Fruit fly (Drosophila melanogaster): Measurements from ENCODE around the gene epsilonCOP.

epsilonCOP gene

DNA sequence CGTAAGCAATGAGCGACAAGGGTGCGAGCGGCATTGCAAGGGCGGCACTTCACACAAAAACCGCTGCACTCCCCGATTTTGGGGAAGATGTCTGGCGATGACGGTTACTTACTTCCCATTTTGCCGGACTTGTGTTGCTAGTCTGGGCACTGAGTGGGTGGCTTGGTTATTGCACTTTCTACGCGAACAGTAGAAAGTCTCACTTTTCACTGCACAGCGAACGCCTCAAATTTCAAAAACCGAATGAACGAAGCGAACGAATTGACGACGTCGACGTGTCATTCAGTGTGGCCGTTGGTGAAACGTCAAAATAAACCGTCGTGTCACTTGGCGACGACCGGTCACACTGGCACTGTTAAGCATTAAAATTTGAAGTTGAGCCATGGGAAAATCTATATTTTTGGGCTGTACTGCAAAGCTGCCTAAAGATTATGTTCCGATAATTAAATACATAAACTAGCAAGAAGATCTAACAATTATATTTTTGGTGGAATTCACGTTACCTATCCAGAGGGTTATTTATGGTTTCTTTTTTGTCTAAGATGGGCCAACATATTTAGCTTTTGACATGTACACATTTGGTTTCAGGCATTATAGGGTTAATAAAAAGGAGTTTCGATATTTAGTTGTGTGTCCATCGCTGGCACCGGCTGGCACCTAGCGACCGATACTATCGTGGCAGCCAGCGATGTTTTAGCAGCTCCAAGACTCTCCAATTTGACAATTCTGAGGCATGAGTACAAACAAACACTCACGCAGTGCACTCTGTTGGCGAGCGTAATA, 8.5 kb upstream of the epsilonCOP start, which contains the start of the genes Sec61alpha and Daxx (continued):
- TF ChIP-seq CG16813 (GFP tag; IDR thresholded peaks at IDR 0.05; ENCODE audit: partially characterized antibody): peak; percentile 100
- peak; percentile 62; the same call in 2 of the 3 replicates for TF ChIP-seq CG11560 (tag; IDR thresholded peaks at IDR 0.05)
- peak; percentile 92 for TF ChIP-seq Gug (GFP tag; IDR thresholded peaks at IDR 0.05)
- TF ChIP-seq esg (GFP tag; conservative IDR thresholded peaks at IDR 0.05): peak; percentile 86
- peak; percentile 68 for TF ChIP-seq HHEX (GFP tag; optimal IDR thresholded peaks at IDR 0.05)
- peak; percentile 87 for TF ChIP-seq phol (tag; optimal IDR thresholded peaks at IDR 0.05)
- peak; percentile 56 for TF ChIP-seq exex (tag; optimal IDR thresholded peaks at IDR 0.05)
- peak; percentile 76 for TF ChIP-seq CG14050 (GFP tag; IDR thresholded peaks at IDR 0.05)
- no peak for TF ChIP-seq tio (GFP tag; optimal IDR thresholded peaks at IDR 0.05)
- TF ChIP-seq CG7963 (GFP tag; IDR thresholded peaks at IDR 0.05; ENCODE audit: partially characterized antibody): peak; percentile 100
- TF ChIP-seq Trl (optimal IDR thresholded peaks at IDR 0.05): no peak
- peak; percentile 91 for TF ChIP-seq Trl (GFP tag; optimal IDR thresholded peaks at IDR 0.05)
- TF ChIP-seq Aef1 (GFP tag; IDR thresholded peaks at IDR 0.05): peak; percentile 82
- peak; percentile 65 for TF ChIP-seq Mes4 (GFP tag; optimal IDR thresholded peaks at IDR 0.05)
- TF ChIP-seq seq (GFP tag; IDR thresholded peaks at IDR 0.05): peak; percentile 64
- TF ChIP-seq Max (GFP tag; optimal IDR thresholded peaks at IDR 0.05): peak; percentile 46
- peak; percentile 79 for TF ChIP-seq corto (GFP tag; optimal IDR thresholded peaks at IDR 0.05)
- peak; percentile 20 for TF ChIP-seq btn (GFP tag; optimal IDR thresholded peaks at IDR 0.05)
- peak; percentile 46; the same call in 1 of the 2 replicates for TF ChIP-seq CG10321 (GFP tag; IDR thresholded peaks at IDR 0.05)
- TF ChIP-seq CG12236 (GFP tag; optimal IDR thresholded peaks at IDR 0.05): peak; percentile 51
- peak; percentile 79 for TF ChIP-seq ab (GFP tag; optimal IDR thresholded peaks at IDR 0.05)
- peak; percentile 89 for TF ChIP-seq CG16863 (GFP tag; optimal IDR thresholded peaks at IDR 0.05)
- TF ChIP-seq zen2 (GFP tag; IDR thresholded peaks at IDR 0.05; ENCODE audit: partially characterized antibody): peak; percentile 99
- TF ChIP-seq Fer2 (tag; optimal IDR thresholded peaks at IDR 0.05): peak; percentile 77
- TF ChIP-seq jumu (GFP tag; optimal IDR thresholded peaks at IDR 0.05): peak; percentile 91
- peak; percentile 66 for TF ChIP-seq chm (GFP tag; IDR thresholded peaks at IDR 0.05)
- TF ChIP-seq CG8290 (GFP tag; optimal IDR thresholded peaks at IDR 0.05): peak; percentile 70
- peak in 1 of 2 experiments; percentile 73 for TF ChIP-seq CG8290 (tag; optimal IDR thresholded peaks at IDR 0.05)
- peak; percentile 64 for TF ChIP-seq CG6175 (GFP tag; IDR thresholded peaks at IDR 0.05)
- TF ChIP-seq CG2712 (tag; optimal IDR thresholded peaks at IDR 0.05): peak; percentile 85
- TF ChIP-seq CG3065 (GFP tag; optimal IDR thresholded peaks at IDR 0.05): peak; percentile 21
- TF ChIP-seq Optix (GFP tag; IDR thresholded peaks at IDR 0.05): peak; percentile 62; the same call in 2 of the 3 replicates
- peak; percentile 5 for TF ChIP-seq ac (GFP tag; optimal IDR thresholded peaks at IDR 0.05)
- peak; percentile 86 for TF ChIP-seq slp2 (GFP tag; optimal IDR thresholded peaks at IDR 0.05)
- peak; percentile 74 for TF ChIP-seq Camta (GFP tag; optimal IDR thresholded peaks at IDR 0.05)
- TF ChIP-seq yki (optimal IDR thresholded peaks at IDR 0.05): no peak
- peak; percentile 67 for TF ChIP-seq CG12299 (tag; optimal IDR thresholded peaks at IDR 0.05)
- TF ChIP-seq Dip2 (GFP tag; IDR thresholded peaks at IDR 0.05): no peak
- peak; percentile 83 for TF ChIP-seq ken (GFP tag; IDR thresholded peaks at IDR 0.05)
- TF ChIP-seq trem (tag; optimal IDR thresholded peaks at IDR 0.05): peak; percentile 74
- peak; percentile 60 for TF ChIP-seq CG30431 (GFP tag; optimal IDR thresholded peaks at IDR 0.05)
- peak; percentile 78 for TF ChIP-seq CG2116 (GFP tag; optimal IDR thresholded peaks at IDR 0.05)
- no peak for TF ChIP-seq nom (GFP tag; optimal IDR thresholded peaks at IDR 0.05)
- TF ChIP-seq ssp (GFP tag; IDR thresholded peaks at IDR 0.05): peak; percentile 73
- no peak for TF ChIP-seq dan (GFP tag; IDR thresholded peaks at IDR 0.05)
- peak; percentile 93 for TF ChIP-seq Ets97D (GFP tag; optimal IDR thresholded peaks at IDR 0.05)
- peak; percentile 75 for TF ChIP-seq B-H1 (GFP tag; IDR thresholded peaks at IDR 0.05)
- TF ChIP-seq Neu2 (GFP tag; optimal IDR thresholded peaks at IDR 0.05; ENCODE audit: borderline replicate concordance): peak; percentile 36
- TF ChIP-seq tx (GFP tag; optimal IDR thresholded peaks at IDR 0.05): peak; percentile 87
- no peak for TF ChIP-seq bigmax (GFP tag; optimal IDR thresholded peaks at IDR 0.05)
- peak; percentile 82 for TF ChIP-seq Xrp1 (GFP tag; IDR thresholded peaks at IDR 0.05)

Data from whole organism, embryonic.